Fruit fly (Drosophila melanogaster) whole organism, embryonic: Measurements from ENCODE around the gene CG12581.

Experiments
- ATbp ChIP-seq: fragments of 200-800 bp; sonication (Bioruptor generic); optimal IDR thresholded peaks from 2 replicates; lab custom pipeline; 2017; ENCODE audit warnings: missing biosample characterization, mild to moderate bottlenecking, missing genetic modification characterization, missing genetic modification reagents
- Bdp1 ChIP-seq: fragments of 200-800 bp; sonication (Bioruptor generic); optimal IDR thresholded peaks from 3 replicates; lab custom pipeline; 2016; ENCODE audit warnings: missing biosample characterization, missing genetic modification characterization
- CG10209 ChIP-seq: fragments of 200-800 bp; sonication (Bioruptor generic); optimal IDR thresholded peaks from 3 replicates; lab custom pipeline; 2017; ENCODE audit warnings: missing biosample characterization, mild to moderate bottlenecking, missing genetic modification characterization, missing genetic modification reagents
- CG10959 ChIP-seq: fragments of 200-800 bp; sonication (Bioruptor generic); IDR thresholded peaks from 2 replicates; pipeline ENCODE4 v1.3.6; 2022; ENCODE audit warnings: missing biosample characterization, missing genetic modification characterization
- CG11398 ChIP-seq: fragments of 200-800 bp; sonication (Bioruptor generic); optimal IDR thresholded peaks from 2 replicates; lab custom pipeline; 2016; ENCODE audit warnings: missing biosample characterization, missing genetic modification characterization
- CG13123 ChIP-seq: fragments of 200-800 bp; sonication (Bioruptor generic); optimal IDR thresholded peaks from 2 replicates; lab custom pipeline; 2016; ENCODE audit warnings: missing biosample characterization, missing genetic modification characterization
- CG13624 ChIP-seq: fragments of 200-800 bp; sonication (Bioruptor generic); optimal IDR thresholded peaks from 2 replicates; lab custom pipeline; 2016; ENCODE audit warnings: missing biosample characterization, missing genetic modification characterization
- CG14014 ChIP-seq: fragments of 200-800 bp; sonication (Bioruptor generic); IDR thresholded peaks from 2 replicates; pipeline ENCODE4 v1.3.6; 2022; ENCODE audit warnings: missing biosample characterization, missing genetic modification characterization
- CG14710 ChIP-seq: fragments of 200-800 bp; sonication (Bioruptor generic); optimal IDR thresholded peaks from 3 replicates; lab custom pipeline; 2019; ENCODE audit warnings: missing biosample characterization, mild to moderate bottlenecking, missing genetic modification characterization, moderate library complexity
- CG14965 ChIP-seq: fragments of 200-800 bp; sonication (Bioruptor generic); optimal IDR thresholded peaks from 2 replicates; lab custom pipeline; 2016; ENCODE audit warnings: missing biosample characterization, missing genetic modification characterization, borderline replicate concordance
- CG1602 ChIP-seq: fragments of 200-800 bp; sonication (Bioruptor generic); optimal IDR thresholded peaks from 3 replicates; lab custom pipeline; 2016; ENCODE audit warnings: missing biosample characterization, missing genetic modification characterization
- CG17829 ChIP-seq: fragments of 200-800 bp; optimal IDR thresholded peaks from 2 replicates; lab custom pipeline; 2019; ENCODE audit warnings: missing biosample characterization, mild to moderate bottlenecking, missing genetic modification characterization, moderate library complexity
- CG2120 ChIP-seq: fragments of 200-800 bp; sonication (Bioruptor generic); optimal IDR thresholded peaks from 3 replicates; lab custom pipeline; 2016; ENCODE audit warnings: missing biosample characterization, missing genetic modification characterization
- CG2678 ChIP-seq: fragments of 200-800 bp; sonication (Bioruptor generic); optimal IDR thresholded peaks from 3 replicates; lab custom pipeline; 2019; ENCODE audit warnings: missing biosample characterization, mild to moderate bottlenecking, missing genetic modification characterization, moderate library complexity
- CG2875 ChIP-seq: fragments of 200-800 bp; sonication (Bioruptor generic); optimal IDR thresholded peaks from 2 replicates; lab custom pipeline; 2017; ENCODE audit warnings: missing biosample characterization, mild to moderate bottlenecking, missing genetic modification characterization, missing genetic modification reagents
- CG31441 ChIP-seq: fragments of 200-800 bp; sonication (Bioruptor generic); IDR thresholded peaks from 2 replicates; pipeline ENCODE4 v1.3.6; 2022; ENCODE audit warnings: missing biosample characterization, missing genetic modification characterization
- CG32532 ChIP-seq: fragments of 200-800 bp; sonication (Bioruptor generic); IDR thresholded peaks from 2 replicates; pipeline ENCODE4 v1.3.6; 2022; ENCODE audit warnings: missing biosample characterization, missing genetic modification characterization
- CG34422 ChIP-seq: fragments of 200-800 bp; sonication (Bioruptor generic); IDR thresholded peaks from 3 replicates; pipeline ENCODE4 v1.3.6; 2022; ENCODE audit warnings: missing biosample characterization, missing genetic modification characterization
- CG3847 ChIP-seq: fragments of 200-800 bp; sonication (Bioruptor generic); IDR thresholded peaks from 2 replicates; pipeline ENCODE4 v1.3.6; 2022; ENCODE audit warnings: missing biosample characterization, missing genetic modification characterization
- CG42726 ChIP-seq: fragments of 200-800 bp; sonication (Bioruptor generic); IDR thresholded peaks from 2 replicates; pipeline ENCODE4 v1.3.6; 2022; ENCODE audit warnings: missing biosample characterization, missing genetic modification characterization; ENCODE audit not compliant: partially characterized antibody
- CG7745 ChIP-seq: fragments of 200-800 bp; sonication (Bioruptor generic); optimal IDR thresholded peaks from 2 replicates; lab custom pipeline; 2018; ENCODE audit warnings: missing biosample characterization, mild to moderate bottlenecking, missing genetic modification characterization, moderate library complexity
- CG9609 ChIP-seq: fragments of 200-800 bp; sonication (Bioruptor generic); optimal IDR thresholded peaks from 3 replicates; lab custom pipeline; 2016; ENCODE audit warnings: missing biosample characterization, missing genetic modification characterization
- CG9727 ChIP-seq: fragments of 200-800 bp; sonication (Bioruptor generic); optimal IDR thresholded peaks from 3 replicates; lab custom pipeline; 2017; ENCODE audit warnings: missing biosample characterization, mild to moderate bottlenecking, missing genetic modification characterization
- CG9817 ChIP-seq: fragments of 200-800 bp; sonication (Bioruptor generic); optimal IDR thresholded peaks from 2 replicates; lab custom pipeline; 2018; ENCODE audit warnings: missing biosample characterization, mild to moderate bottlenecking, missing genetic modification characterization, moderate library complexity
- CG9876 ChIP-seq: fragments of 200-800 bp; sonication (Bioruptor generic); optimal IDR thresholded peaks from 2 replicates; lab custom pipeline; 2016; ENCODE audit warnings: missing biosample characterization, missing genetic modification characterization
- CrebB ChIP-seq: fragments of 200-800 bp; sonication (Bioruptor generic); optimal IDR thresholded peaks from 3 replicates; lab custom pipeline; 2018; ENCODE audit warnings: missing biosample characterization, mild to moderate bottlenecking, missing genetic modification characterization
- Hr78 ChIP-seq, 2 experiments: fragments of 200-800 bp in 1 of 2; fragments of >200 bp in 1 of 2; sonication (Bioruptor generic) in 1 of 2; optimal IDR thresholded peaks; 2 replicates each; lab custom pipeline; 2017 to 2019; ENCODE audit warnings: missing biosample characterization in 2 of 2, missing genetic modification characterization in 2 of 2, mild to moderate bottlenecking in 1 of 2, moderate library complexity in 1 of 2
- Hsf ChIP-seq: fragments of 200-800 bp; sonication (Bioruptor generic); optimal IDR thresholded peaks from 3 replicates; lab custom pipeline; 2016; ENCODE audit warnings: missing biosample characterization, missing genetic modification characterization
- NFAT ChIP-seq: fragments of 200-800 bp; sonication (Bioruptor generic); IDR thresholded peaks from 2 replicates; pipeline ENCODE4 v1.3.6; 2022; ENCODE audit warnings: missing biosample characterization, missing genetic modification characterization
- NK7.1 ChIP-seq: fragments of 200-800 bp; sonication (Bioruptor generic); optimal IDR thresholded peaks from 3 replicates; lab custom pipeline; 2016; ENCODE audit warnings: missing biosample characterization, missing genetic modification characterization
- aop ChIP-seq: fragments of 200-800 bp; sonication (Bioruptor generic); IDR thresholded peaks from 2 replicates; pipeline ENCODE4 v1.3.6; 2022; ENCODE audit warnings: missing biosample characterization, missing genetic modification characterization
- ato ChIP-seq: fragments of 200-800 bp; sonication (Bioruptor generic); IDR thresholded peaks from 2 replicates; pipeline ENCODE4 v1.3.6; 2022; ENCODE audit warnings: missing biosample characterization, missing genetic modification characterization; ENCODE audit not compliant: partially characterized antibody
- cg ChIP-seq: fragments of 200-800 bp; sonication (Bioruptor generic); optimal IDR thresholded peaks from 3 replicates; lab custom pipeline; 2019; ENCODE audit warnings: missing biosample characterization, mild to moderate bottlenecking, missing genetic modification characterization, moderate library complexity
- chn ChIP-seq: fragments of 200-800 bp; sonication (Bioruptor generic); optimal IDR thresholded peaks from 2 replicates; lab custom pipeline; 2016; ENCODE audit warnings: missing biosample characterization, missing genetic modification characterization
- crp ChIP-seq, 2 experiments: fragments of 200-800 bp; sonication (Bioruptor generic); optimal IDR thresholded peaks; 2 replicates in 1 of 2; 3 replicates in 1 of 2; lab custom pipeline; 2017; ENCODE audit warnings: missing biosample characterization in 2 of 2, missing genetic modification characterization in 2 of 2, mild to moderate bottlenecking in 1 of 2, moderate library complexity in 1 of 2
- dpn ChIP-seq, 2 experiments: fragments of 200-800 bp; sonication (Bioruptor generic); optimal IDR thresholded peaks; 3 replicates each; lab custom pipeline; 2016; ENCODE audit warnings: missing biosample characterization in 2 of 2, missing genetic modification characterization in 2 of 2
- ewg ChIP-seq: fragments of 200-800 bp; sonication (Bioruptor generic); optimal IDR thresholded peaks from 3 replicates; lab custom pipeline; 2017; ENCODE audit warnings: mild to moderate bottlenecking, missing biosample characterization, missing genetic modification reagents, missing genetic modification characterization
- fu2 ChIP-seq: fragments of 200-800 bp; sonication (Bioruptor generic); optimal IDR thresholded peaks from 2 replicates; lab custom pipeline; 2016; ENCODE audit warnings: missing biosample characterization, missing genetic modification characterization
- jumu ChIP-seq: fragments of 200-800 bp; sonication (Bioruptor generic); optimal IDR thresholded peaks from 3 replicates; lab custom pipeline; 2016; ENCODE audit warnings: missing biosample characterization, missing genetic modification characterization
- knrl ChIP-seq: fragments of 200-800 bp; sonication (Bioruptor generic); IDR thresholded peaks from 3 replicates; pipeline ENCODE4 v1.3.6; 2022; ENCODE audit warnings: missing biosample characterization, missing genetic modification characterization; ENCODE audit not compliant: partially characterized antibody
- lmd ChIP-seq: fragments of 200-800 bp; sonication (Bioruptor generic); IDR thresholded peaks from 2 replicates; pipeline ENCODE4 v1.3.6; 2022; ENCODE audit warnings: missing biosample characterization, missing genetic modification characterization
- lov ChIP-seq, 2 experiments: fragments of 200-800 bp in 1 of 2; fragments of >200 bp in 1 of 2; sonication (Bioruptor generic) in 1 of 2; IDR thresholded peaks in 1 of 2; optimal IDR thresholded peaks in 1 of 2; 2 replicates in 1 of 2; 3 replicates in 1 of 2; pipeline versions ENCODE4 v1.3.6 to Lab custom; 2017 to 2022; ENCODE audit warnings: missing biosample characterization in 1 of 2, missing genetic modification characterization in 1 of 2
- mld ChIP-seq: fragments of 200-800 bp; sonication (Bioruptor generic); IDR thresholded peaks from 3 replicates; pipeline ENCODE4 v1.3.6; 2022; ENCODE audit warnings: missing biosample characterization, missing genetic modification characterization; ENCODE audit not compliant: partially characterized antibody
- nerfin-2 ChIP-seq: fragments of 200-800 bp; sonication (Bioruptor generic); IDR thresholded peaks from 2 replicates; pipeline ENCODE4 v1.3.6; 2022; ENCODE audit warnings: missing biosample characterization, missing genetic modification characterization; ENCODE audit not compliant: partially characterized antibody
- phol ChIP-seq: fragments of 200-800 bp; sonication (Bioruptor generic); optimal IDR thresholded peaks from 3 replicates; lab custom pipeline; 2018; ENCODE audit warnings: missing biosample characterization, mild to moderate bottlenecking, missing genetic modification characterization, moderate library complexity
- row ChIP-seq: fragments of 200-800 bp; sonication (Bioruptor generic); IDR thresholded peaks from 3 replicates; pipeline ENCODE4 v1.3.6; 2022; ENCODE audit warnings: missing biosample characterization, missing genetic modification characterization
- slbo ChIP-seq: fragments of 200-800 bp; sonication (Bioruptor generic); IDR thresholded peaks from 2 replicates; pipeline ENCODE4 v1.3.6; 2022; ENCODE audit warnings: missing biosample characterization, missing genetic modification characterization
- tio ChIP-seq: fragments of 200-800 bp; sonication (Bioruptor generic); optimal IDR thresholded peaks from 2 replicates; lab custom pipeline; 2017; ENCODE audit warnings: missing biosample characterization, missing genetic modification characterization, inconsistent platforms
- wor ChIP-seq: fragments of 200-800 bp; sonication (Bioruptor generic); IDR thresholded peaks from 2 replicates; pipeline ENCODE4 v1.3.6; 2022; ENCODE audit warnings: missing biosample characterization, missing genetic modification characterization
- zfh2 ChIP-seq: fragments of 200-800 bp; sonication (Bioruptor generic); optimal IDR thresholded peaks from 2 replicates; lab custom pipeline; 2016; ENCODE audit warnings: missing biosample characterization, missing genetic modification characterization

The CG12581 gene

dm6 chr3R:4220780-4221179 lies 46.3 kb downstream of the CG12581 start (continued):
- no peak for TF ChIP-seq CG2875
- no peak for TF ChIP-seq lov (optimal IDR thresholded peaks at IDR 0.05; lab: Kevin White, UChicago)
- no peak for TF ChIP-seq lov (GFP tag; IDR thresholded peaks at IDR 0.05; lab: Robert Waterston, UW)
- TF ChIP-seq CG10209 (GFP tag; lab: Kevin White, UChicago), result no peak
- TF ChIP-seq row (GFP tag; lab: Robert Waterston, UW), result peak; percentile 73
- TF ChIP-seq CG9876 (GFP tag; lab: Kevin White, UChicago), result peak; percentile 8
- TF ChIP-seq CG2678, result no peak
- peak; percentile 64 for TF ChIP-seq CG2120 (GFP tag; lab: Kevin White, UChicago)
- peak; percentile 25 for TF ChIP-seq chn (GFP tag; lab: Kevin White, UChicago)
- no peak for TF ChIP-seq aop (GFP tag; lab: Robert Waterston, UW)
- peak; percentile 53 for TF ChIP-seq NFAT (GFP tag; lab: Robert Waterston, UW)
- TF ChIP-seq CG42726, result peak; percentile 98
- TF ChIP-seq CG1602 (GFP tag; lab: Kevin White, UChicago), result no peak
- peak; percentile 98 for TF ChIP-seq mld (GFP tag; lab: Robert Waterston, UW)
- TF ChIP-seq CG10959 (GFP tag; lab: Robert Waterston, UW), result no peak
- TF ChIP-seq CG13624, result peak; percentile 70
- peak in 1 of 2 experiments; percentile 9 for TF ChIP-seq crp (GFP tag; optimal IDR thresholded peaks at IDR 0.05; lab: Kevin White, UChicago)
- no peak for TF ChIP-seq CG14014 (GFP tag; lab: Robert Waterston, UW)
- TF ChIP-seq dpn (GFP tag; optimal IDR thresholded peaks at IDR 0.05; lab: Kevin White, UChicago), result peak; percentile 37
- TF ChIP-seq CG7745 (tag; lab: Kevin White, UChicago), result no peak
- TF ChIP-seq CG14965 (GFP tag; lab: Kevin White, UChicago), result no peak
- TF ChIP-seq wor, result no peak
- peak; percentile 76 for TF ChIP-seq ewg
- TF ChIP-seq Hsf, result peak; percentile 54
- peak; percentile 71 for TF ChIP-seq CG32532 (GFP tag; lab: Robert Waterston, UW)
- peak; percentile 60 for TF ChIP-seq slbo (GFP tag; lab: Robert Waterston, UW)
- TF ChIP-seq CG14710 (tag; lab: Kevin White, UChicago), result peak; percentile 42
- TF ChIP-seq fu2 (GFP tag; lab: Kevin White, UChicago), result peak; percentile 54
- no peak for TF ChIP-seq CG11398
- TF ChIP-seq lmd (GFP tag; lab: Robert Waterston, UW), result peak; percentile 37; the same call in 1 of the 2 replicates
- TF ChIP-seq NK7.1 (GFP tag; lab: Kevin White, UChicago), result peak; percentile 18
- TF ChIP-seq knrl (GFP tag; lab: Robert Waterston, UW), result peak; percentile 98
- TF ChIP-seq CG34422 (GFP tag; lab: Robert Waterston, UW), result peak; percentile 56; the same call in 2 of the 3 replicates
- TF ChIP-seq Bdp1 (GFP tag; lab: Kevin White, UChicago), result no peak
- TF ChIP-seq CG3847 (GFP tag; lab: Robert Waterston, UW), result peak; percentile 66
- no peak for TF ChIP-seq CG13123 (GFP tag; lab: Kevin White, UChicago)
- peak; percentile 41 for TF ChIP-seq phol
- peak; percentile 95 for TF ChIP-seq nerfin-2 (GFP tag; lab: Robert Waterston, UW)
- no peak for TF ChIP-seq tio (GFP tag; lab: Kevin White, UChicago)
- no peak; the same call in 1 of the 2 replicates for TF ChIP-seq CG31441 (GFP tag; lab: Robert Waterston, UW)
- peak; percentile 25 for TF ChIP-seq CG9817 (tag; lab: Kevin White, UChicago)
- no peak for TF ChIP-seq Hr78 (GFP tag; optimal IDR thresholded peaks at IDR 0.05; lab: Kevin White, UChicago)
- no peak for TF ChIP-seq ATbp (GFP tag; lab: Kevin White, UChicago)
- TF ChIP-seq cg (GFP tag; lab: Kevin White, UChicago), result no peak
- peak; percentile 40 for TF ChIP-seq jumu
- TF ChIP-seq zfh2 (GFP tag; lab: Kevin White, UChicago), result peak; percentile 49
- no peak for TF ChIP-seq CrebB (tag; lab: Kevin White, UChicago)
- peak; percentile 97 for TF ChIP-seq ato (GFP tag; lab: Robert Waterston, UW)
- TF ChIP-seq CG9727 (GFP tag; lab: Kevin White, UChicago), result peak; percentile 20
- peak; percentile 7 for TF ChIP-seq CG9609 (GFP tag; lab: Kevin White, UChicago)
- TF ChIP-seq CG17829, result peak; percentile 70
